Worm (Caenorhabditis elegans) whole organism, L4 larva: ENCODE data around the gene C16C8.11.

Source experiments
- lsy-2 ChIP-seq, 2 experiments: fragments of 150-350 bp in 1 of 2; sonication (generic microtip) in 1 of 2; optimal IDR thresholded peaks; 2 replicates each; lab custom pipeline; 2014 to 2017; ENCODE audit warnings: missing biosample characterization in 2 of 2, missing genetic modification characterization in 2 of 2
- unc-130 ChIP-seq: sonication (generic microtip); optimal IDR thresholded peaks from 2 replicates; lab custom pipeline; 2016; ENCODE audit warnings: missing genetic modification reagents, missing genetic modification characterization, missing compliant biosample characterization

ce11 chrII:3416528-3416927, 37.0 kb upstream of the C16C8.11 start, which contains the start of gene nep-6:
- TF ChIP-seq unc-130 (GFP tag; lab: Kevin White, UChicago) (no peak), lsy-2 (tag; optimal IDR thresholded peaks at IDR 0.05; lab: Kevin White, UChicago) (no peak)
